Worm (Caenorhabditis elegans): ENCODE data around the gene clec-26.

The clec-26 gene

DNA sequence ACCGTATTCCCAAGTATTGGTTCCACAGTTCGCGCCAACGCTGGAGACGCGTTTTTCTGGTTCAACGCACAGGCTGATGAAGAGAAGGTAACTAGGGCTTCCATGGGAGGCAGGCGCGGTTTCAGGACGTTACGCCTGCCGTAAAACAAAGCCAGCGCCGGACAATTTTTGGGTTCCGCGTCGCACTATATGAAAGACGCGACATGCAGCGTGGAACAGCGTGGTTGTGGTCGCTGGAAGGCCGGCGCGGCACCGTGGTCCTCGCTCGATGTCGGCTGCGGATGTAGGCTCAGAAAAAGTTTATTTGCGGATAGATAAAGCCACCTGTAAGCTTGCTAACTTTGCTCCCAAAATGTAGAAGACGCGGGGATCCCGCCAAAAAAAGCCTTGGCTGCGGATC lies 10.0 kb upstream of the clec-26 start:
- no peak for TF ChIP-seq ceh-28 (tag; optimal IDR thresholded peaks at IDR 0.05)
- TF ChIP-seq lin-15B (tag; optimal IDR thresholded peaks at IDR 0.05), result no peak
- TF ChIP-seq hmg-11 (tag; optimal IDR thresholded peaks at IDR 0.05), result no peak
- TF ChIP-seq ztf-11 (tag; optimal IDR thresholded peaks at IDR 0.05), result no peak
- TF ChIP-seq nhr-237 (tag; optimal IDR thresholded peaks at IDR 0.05), result no peak
- no peak for TF ChIP-seq fkh-10 (GFP tag; optimal IDR thresholded peaks at IDR 0.05)
- TF ChIP-seq nhr-28 (tag; optimal IDR thresholded peaks at IDR 0.05), result no peak
- no peak for TF ChIP-seq nhr-67 (tag; optimal IDR thresholded peaks at IDR 0.05)
- no peak for TF ChIP-seq elt-3 (tag; optimal IDR thresholded peaks at IDR 0.05)
- no peak for TF ChIP-seq nhr-43 (tag; optimal IDR thresholded peaks at IDR 0.05; ENCODE audit: poor library complexity, severe bottlenecking)

DNA sequence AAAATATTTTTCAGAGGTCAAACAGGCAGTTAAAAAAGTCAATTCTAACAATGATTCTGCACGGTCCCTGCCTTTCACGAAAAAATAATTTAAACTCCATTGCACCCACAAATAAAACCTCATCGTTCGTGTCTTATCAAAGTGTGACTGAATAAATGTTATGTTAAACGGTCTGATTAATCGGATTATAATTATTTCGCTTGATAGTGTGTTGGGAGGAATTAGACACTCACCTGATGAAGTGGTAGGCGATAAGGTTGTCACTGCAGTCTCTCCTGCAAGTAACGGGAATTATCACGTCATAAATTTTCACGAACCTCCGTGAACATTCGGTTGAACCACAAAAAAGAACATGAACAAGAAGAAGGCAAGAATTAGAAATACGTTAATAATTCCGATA lies 8.1 kb upstream of the clec-26 start:
- TF ChIP-seq ceh-82 (tag; optimal IDR thresholded peaks at IDR 0.05), result no peak
- no peak for TF ChIP-seq mdl-1 (tag; optimal IDR thresholded peaks at IDR 0.05)
- TF ChIP-seq nhr-67 (tag; optimal IDR thresholded peaks at IDR 0.05), result no peak
- TF ChIP-seq eor-1 (tag; optimal IDR thresholded peaks at IDR 0.05), result no peak
- no peak for TF ChIP-seq nhr-76 (tag; optimal IDR thresholded peaks at IDR 0.05)
- TF ChIP-seq ceh-16 (tag; optimal IDR thresholded peaks at IDR 0.05), result no peak
- TF ChIP-seq nhr-237 (tag; optimal IDR thresholded peaks at IDR 0.05), result no peak
- no peak for TF ChIP-seq nhr-23 (tag; optimal IDR thresholded peaks at IDR 0.05)
- TF ChIP-seq ceh-9 (tag; optimal IDR thresholded peaks at IDR 0.05), result no peak
- TF ChIP-seq ama-1 (optimal IDR thresholded peaks at IDR 0.05), result no peak
- no peak for TF ChIP-seq unc-62 (GFP tag; optimal IDR thresholded peaks at IDR 0.05)
- peak; percentile 90 for TF ChIP-seq elt-2 (tag; optimal IDR thresholded peaks at IDR 0.05)
- TF ChIP-seq pqm-1 (tag; optimal IDR thresholded peaks at IDR 0.05), result peak; percentile 64
- no peak for TF ChIP-seq fkh-2 (tag; optimal IDR thresholded peaks at IDR 0.05)
- no peak for TF ChIP-seq ztf-4 (tag; optimal IDR thresholded peaks at IDR 0.05)
- TF ChIP-seq elt-1 (tag; optimal IDR thresholded peaks at IDR 0.05), result no peak
- no peak for TF ChIP-seq daf-12 (tag; optimal IDR thresholded peaks at IDR 0.05)
- TF ChIP-seq tbx-2 (tag; optimal IDR thresholded peaks at IDR 0.05), result no peak
- TF ChIP-seq nhr-25 (tag; optimal IDR thresholded peaks at IDR 0.05), result no peak
- TF ChIP-seq jun-1 (tag; optimal IDR thresholded peaks at IDR 0.05), result peak; percentile 66
- no peak for TF ChIP-seq hmg-11 (tag; optimal IDR thresholded peaks at IDR 0.05)
- no peak for TF ChIP-seq snpc-4 (tag; optimal IDR thresholded peaks at IDR 0.05)
- TF ChIP-seq fos-1 (tag; optimal IDR thresholded peaks at IDR 0.05), result no peak

DNA sequence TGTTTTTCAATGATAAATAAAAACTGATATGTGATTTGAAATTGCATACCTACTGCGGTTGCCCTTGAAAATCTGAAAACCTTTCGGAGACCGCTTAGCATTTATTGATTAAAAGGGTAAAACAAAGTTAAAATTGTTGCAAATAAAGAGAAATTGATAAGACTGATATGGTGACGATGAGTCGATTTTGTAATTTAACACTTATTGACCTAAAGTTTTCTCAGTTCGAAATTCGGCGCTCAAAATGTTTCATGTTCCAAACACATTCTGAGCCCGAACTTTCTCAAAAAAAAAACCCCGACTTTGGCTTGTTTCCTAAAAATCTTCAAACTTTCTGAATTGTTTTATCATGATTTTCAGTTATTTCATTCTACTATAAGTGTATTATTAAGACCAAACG lies 7.5 kb upstream of the clec-26 start, which contains the start of gene clec-40:
clec-40 (minus strand) TSS at position 101 of the 400 bp plus-strand sequence.
- TF ChIP-seq lsy-12 (tag; optimal IDR thresholded peaks at IDR 0.05) (no peak), nhr-12 (tag; optimal IDR thresholded peaks at IDR 0.05) (no peak), zag-1 (tag; optimal IDR thresholded peaks at IDR 0.05) (no peak), nhr-43 (tag; optimal IDR thresholded peaks at IDR 0.05; ENCODE audit: poor library complexity, severe bottlenecking) (no peak)

DNA sequence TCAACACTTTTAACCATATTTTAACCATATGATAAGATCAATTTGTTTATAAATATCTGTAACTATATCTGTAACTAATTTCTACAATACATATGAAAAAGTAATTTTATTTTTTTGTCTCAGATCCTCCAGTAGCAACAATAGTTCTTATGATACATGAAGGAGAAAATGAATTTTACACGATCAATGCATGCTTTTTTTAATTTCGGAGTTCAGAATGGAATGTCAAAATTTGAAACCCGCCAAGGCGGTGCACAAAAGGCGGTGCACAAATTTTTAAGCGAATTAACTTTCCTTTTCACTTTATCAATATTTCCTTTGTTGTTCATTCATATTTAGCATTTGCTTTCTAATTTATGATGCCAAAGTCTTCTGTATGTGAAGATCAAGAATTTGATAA lies 5.5 kb upstream of the clec-26 start, which contains the start of gene clec-25:
clec-25 (plus strand) TSS at position 301 of the 400 bp plus-strand sequence.
- no peak for TF ChIP-seq elt-2 (tag; optimal IDR thresholded peaks at IDR 0.05)

DNA sequence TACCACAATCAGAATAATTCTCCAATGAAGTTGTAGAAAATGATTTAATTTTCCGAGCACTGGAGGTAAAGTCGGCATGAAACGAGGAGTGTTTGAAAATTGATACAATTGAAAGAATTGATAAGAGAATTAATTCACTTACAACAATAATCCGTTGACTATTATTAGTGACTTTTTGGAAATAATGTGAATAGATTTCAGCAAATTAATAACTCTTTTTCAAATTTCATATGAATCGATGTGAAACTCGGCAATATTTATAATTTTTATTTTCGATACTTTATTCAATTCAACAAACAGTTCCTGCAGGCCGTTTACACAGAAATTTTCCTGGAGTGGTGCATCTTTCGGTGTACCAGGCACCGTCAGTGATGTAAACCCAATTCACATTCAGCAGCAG lies 3.6 kb downstream of the clec-26 start, which contains the start of gene clec-37:
clec-37 (minus strand) TSS at position 101 of the 400 bp plus-strand sequence.
- no peak for TF ChIP-seq elt-2 (tag; optimal IDR thresholded peaks at IDR 0.05)

DNA sequence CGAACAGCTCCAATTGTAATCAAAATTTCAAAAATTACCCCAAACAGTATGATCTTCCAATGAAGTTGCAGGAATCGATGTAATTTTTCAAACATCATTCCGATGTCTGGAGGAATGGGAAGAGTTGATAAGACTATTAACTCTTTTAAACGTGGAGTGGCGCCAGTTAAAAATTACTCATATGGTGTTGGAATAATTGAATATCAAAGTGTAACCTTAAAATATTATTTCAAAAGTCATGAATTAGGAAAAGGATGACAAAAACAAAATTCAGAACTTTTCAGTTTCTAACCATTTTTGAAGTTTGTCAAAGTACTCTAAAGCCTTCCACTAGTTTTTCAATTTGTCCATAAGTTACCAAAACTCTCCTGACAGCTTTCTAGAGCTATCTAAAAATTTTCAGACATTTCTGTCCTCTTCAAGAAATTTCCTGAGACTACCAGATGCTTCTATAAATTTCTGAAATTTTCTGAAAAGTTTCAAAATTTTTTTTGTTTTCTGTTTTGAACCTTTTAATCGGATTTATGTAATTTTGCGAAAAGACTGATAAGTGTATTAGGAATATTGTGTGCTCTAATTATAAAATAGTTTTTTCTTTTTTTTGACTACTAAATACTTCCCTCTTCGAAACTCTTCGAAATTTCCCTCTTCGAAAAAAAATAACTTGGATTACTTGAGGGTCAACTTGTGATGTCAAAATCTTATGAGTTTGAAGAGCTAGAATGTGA lies 5.7 kb downstream of the clec-26 start, which contains the start of the genes clec-35 and clec-27:
clec-35 (minus strand) TSS at position 101 of the 728 bp plus-strand sequence.
clec-27 (plus strand) TSS at position 678 of the 728 bp plus-strand sequence.
- TF ChIP-seq mml-1 (tag; optimal IDR thresholded peaks at IDR 0.05), result no peak
- TF ChIP-seq nhr-25 (tag; optimal IDR thresholded peaks at IDR 0.05), result no peak
- no peak for TF ChIP-seq lin-39 (tag; optimal IDR thresholded peaks at IDR 0.05)
- no peak for TF ChIP-seq egl-27 (tag; optimal IDR thresholded peaks at IDR 0.05)
- no peak for TF ChIP-seq snpc-4 (tag; optimal IDR thresholded peaks at IDR 0.05)
- TF ChIP-seq daf-12 (tag; optimal IDR thresholded peaks at IDR 0.05), result no peak
- no peak for TF ChIP-seq nhr-11 (tag; optimal IDR thresholded peaks at IDR 0.05)
- no peak for TF ChIP-seq tbx-2 (tag; optimal IDR thresholded peaks at IDR 0.05)
- no peak for TF ChIP-seq lsy-12 (tag; optimal IDR thresholded peaks at IDR 0.05)
- TF ChIP-seq unc-39 (tag; optimal IDR thresholded peaks at IDR 0.05), result no peak
- no peak for TF ChIP-seq egl-5 (tag; optimal IDR thresholded peaks at IDR 0.05)
- no peak for TF ChIP-seq eor-1 (tag; optimal IDR thresholded peaks at IDR 0.05)
- no peak for TF ChIP-seq elt-2 (tag; optimal IDR thresholded peaks at IDR 0.05)
- no peak for TF ChIP-seq nhr-43 (tag; optimal IDR thresholded peaks at IDR 0.05; ENCODE audit: poor library complexity, severe bottlenecking)
- TF ChIP-seq ceh-16 (tag; optimal IDR thresholded peaks at IDR 0.05), result no peak

Measured in whole organism, L3 larva.